Fruit fly (Drosophila melanogaster): ENCODE measurements around the gene mRpS21.

mRpS21 gene

DNA sequence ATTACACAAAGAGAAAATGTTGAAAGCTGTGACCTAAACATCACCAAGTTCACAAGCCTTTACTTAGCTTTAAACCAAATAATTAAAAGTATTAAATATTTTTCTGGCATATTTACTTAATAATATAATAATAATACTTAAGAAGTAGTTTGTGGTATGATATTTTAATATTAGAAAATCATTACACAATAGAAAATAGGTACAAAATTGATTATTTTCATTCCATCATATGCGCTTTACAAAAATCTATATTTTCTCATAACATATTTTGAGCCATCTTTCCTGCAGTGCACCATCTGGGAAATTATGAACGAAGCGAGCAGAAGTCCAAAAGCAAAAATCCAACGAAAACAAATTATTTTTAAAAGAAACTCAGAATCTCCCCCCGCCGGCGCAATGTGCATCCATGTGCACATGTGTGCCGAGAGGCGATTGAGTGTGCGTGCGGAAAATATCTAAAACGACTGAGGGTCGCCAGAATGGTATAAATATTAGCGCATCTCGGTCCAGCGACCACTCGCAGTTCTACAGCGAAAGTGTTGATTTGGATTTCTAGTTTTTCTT lies 43.9 kb upstream of the mRpS21 start, which contains the start of gene Act87E (continued):
- TF ChIP-seq CG3163 (GFP tag; optimal IDR thresholded peaks at IDR 0.05) (no peak), pnt (GFP tag; optimal IDR thresholded peaks at IDR 0.05) (no peak), shn (GFP tag; optimal IDR thresholded peaks at IDR 0.05) (no peak), eyg (GFP tag; optimal IDR thresholded peaks at IDR 0.05) (no peak), cato (GFP tag; optimal IDR thresholded peaks at IDR 0.05; ENCODE audit: borderline replicate concordance) (peak; percentile 17), Dp (GFP tag; optimal IDR thresholded peaks at IDR 0.05) (no peak), CG32772 (GFP tag; IDR thresholded peaks at IDR 0.05) (peak; percentile 26; the same call in 1 of the 2 replicates), CG30431 (GFP tag; optimal IDR thresholded peaks at IDR 0.05) (peak; percentile 44), cwo (GFP tag; optimal IDR thresholded peaks at IDR 0.05) (peak; percentile 39), wdn (GFP tag; IDR thresholded peaks at IDR 0.05) (no peak), zf30C (GFP tag; optimal IDR thresholded peaks at IDR 0.05) (peak; percentile 80), pzg (GFP tag; optimal IDR thresholded peaks at IDR 0.05) (no peak), CG3281 (GFP tag; optimal IDR thresholded peaks at IDR 0.05) (peak; percentile 60), Drgx (GFP tag; IDR thresholded peaks at IDR 0.05) (peak; percentile 13; the same call in 1 of the 2 replicates), CHES-1-like (GFP tag; optimal IDR thresholded peaks at IDR 0.05) (no peak), CG2875 (GFP tag; optimal IDR thresholded peaks at IDR 0.05) (peak; percentile 41), rib (GFP tag; IDR thresholded peaks at IDR 0.05) (no peak), Camta (GFP tag; optimal IDR thresholded peaks at IDR 0.05) (no peak), CG10959 (GFP tag; IDR thresholded peaks at IDR 0.05) (peak; percentile 38; the same call in 1 of the 2 replicates), Asciz (GFP tag; optimal IDR thresholded peaks at IDR 0.05) (peak; percentile 60), zfh2 (GFP tag; optimal IDR thresholded peaks at IDR 0.05) (no peak), Dek (tag; optimal IDR thresholded peaks at IDR 0.05) (peak; percentile 52), Oaz (GFP tag; IDR thresholded peaks at IDR 0.05) (no peak), CG15696 (tag; optimal IDR thresholded peaks at IDR 0.05) (peak; percentile 79), CG17361 (GFP tag; IDR thresholded peaks at IDR 0.05) (peak; percentile 91), tna (GFP tag; IDR thresholded peaks at IDR 0.05; ENCODE audit: partially characterized antibody) (no peak), nerfin-2 (GFP tag; IDR thresholded peaks at IDR 0.05; ENCODE audit: partially characterized antibody) (no peak), CG10366 (GFP tag; IDR thresholded peaks at IDR 0.05) (0 out of 2 replicates have a peak, but pooled peaks have one; percentile 32), gro (GFP tag; optimal IDR thresholded peaks at IDR 0.05) (no peak), wek (GFP tag; optimal IDR thresholded peaks at IDR 0.05) (no peak), Trl (optimal IDR thresholded peaks at IDR 0.05) (no peak), Trl (GFP tag; optimal IDR thresholded peaks at IDR 0.05) (no peak), dimm (GFP tag; IDR thresholded peaks at IDR 0.05) (no peak), tio (GFP tag; optimal IDR thresholded peaks at IDR 0.05) (peak; percentile 65), CG18599 (GFP tag; optimal IDR thresholded peaks at IDR 0.05) (peak; percentile 16), sug (tag; optimal IDR thresholded peaks at IDR 0.05) (peak; percentile 47), sna (GFP tag; IDR thresholded peaks at IDR 0.05; ENCODE audit: partially characterized antibody) (no peak), CG9876 (GFP tag; optimal IDR thresholded peaks at IDR 0.05) (no peak), danr (GFP tag; IDR thresholded peaks at IDR 0.05) (0 out of 2 replicates have a peak, but pooled peaks have one; percentile 49), CG3847 (GFP tag; IDR thresholded peaks at IDR 0.05) (no peak), Usf (GFP tag; optimal IDR thresholded peaks at IDR 0.05) (peak; percentile 26), CG8089 (GFP tag; optimal IDR thresholded peaks at IDR 0.05) (no peak), cad (GFP tag; optimal IDR thresholded peaks at IDR 0.05) (no peak), CG11560 (tag; IDR thresholded peaks at IDR 0.05) (no peak), trem (tag; optimal IDR thresholded peaks at IDR 0.05) (peak; percentile 64), CG9727 (GFP tag; optimal IDR thresholded peaks at IDR 0.05) (peak; percentile 82), CG4730 (GFP tag; IDR thresholded peaks at IDR 0.05) (0 out of 2 replicates have a peak, but pooled peaks have one; percentile 19), CG33213 (GFP tag; optimal IDR thresholded peaks at IDR 0.05) (no peak), BtbVII (GFP tag; optimal IDR thresholded peaks at IDR 0.05) (peak; percentile 36), Atf-2 (GFP tag; optimal IDR thresholded peaks at IDR 0.05) (no peak), CG1233 (GFP tag; optimal IDR thresholded peaks at IDR 0.05) (peak; percentile 9)
